Fruit fly (Drosophila melanogaster): Measurements from ENCODE around the gene Tengl3.

DNA sequence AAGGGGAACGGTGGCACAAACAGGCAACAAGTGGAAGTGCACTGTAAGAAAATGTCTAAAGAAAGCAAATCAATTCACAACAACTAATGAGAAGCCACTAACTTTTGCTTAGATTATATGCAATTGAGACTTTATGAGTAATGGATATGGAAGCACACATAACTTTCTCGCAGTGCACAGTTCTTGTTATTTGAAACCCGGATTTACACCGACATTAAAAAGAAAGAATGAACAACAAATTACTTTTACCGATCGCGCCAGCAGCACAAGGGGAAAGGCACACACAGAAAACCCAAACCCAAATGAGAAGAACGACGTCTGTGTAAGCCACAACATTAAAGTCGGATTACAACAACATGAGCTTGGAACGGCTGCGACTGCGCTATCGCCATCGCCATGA is 49.0 kb downstream of the Tengl3 start:
- TF ChIP-seq svp (GFP tag) (peak; percentile 92), esn (GFP tag; optimal IDR thresholded peaks at IDR 0.05) (peak; percentile 88), Blimp-1 (GFP tag; optimal IDR thresholded peaks at IDR 0.05) (peak; percentile 64), acj6 (GFP tag; optimal IDR thresholded peaks at IDR 0.05) (peak; percentile 76), CG15336 (GFP tag; IDR thresholded peaks at IDR 0.05) (peak; percentile 61; the same call in 1 of the 2 replicates)

Measured in whole organism, prepupa.